Worm (Caenorhabditis elegans): Measurements from ENCODE around the gene T08D2.6.
"Not testable (repeated sequence)": the region's sequence is repeated elsewhere in the genome, so short reads cannot be mapped to it uniquely, and the experiment has no call there.

The T08D2.6 gene

DNA sequence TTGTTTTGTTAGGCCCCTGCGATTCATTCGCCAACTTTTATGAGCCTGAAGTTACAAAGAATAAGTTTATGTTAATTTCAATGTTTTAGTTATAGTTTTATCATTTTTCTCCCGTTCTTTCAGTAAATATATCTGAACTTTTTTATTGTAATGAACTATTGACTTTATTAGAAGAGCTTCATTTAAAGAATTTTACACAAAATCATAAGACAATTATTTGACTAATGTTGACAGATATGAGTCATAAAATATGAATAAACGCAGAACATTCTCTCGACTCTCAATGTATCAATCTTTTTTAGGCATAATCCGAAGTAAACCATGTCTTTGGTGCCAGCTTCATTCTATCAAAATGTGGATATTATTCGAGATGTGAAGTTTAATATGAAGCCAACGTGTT lies 4.9 kb downstream of the T08D2.6 start, which contains the start of the genes T08D2.5 and T08D2.4:
Gene T08D2.5, plus strand, starts transcription at position 301 of the 400 bp plus-strand sequence.
Gene T08D2.4, plus strand, starts transcription at position 322 of the 400 bp plus-strand sequence.
- no peak for TF ChIP-seq Y105C5A.15 (GFP tag; IDR thresholded peaks at IDR 0.05)
- TF ChIP-seq nhr-6 (tag; optimal IDR thresholded peaks at IDR 0.05) = no peak
- TF ChIP-seq zfp-2 (tag; optimal IDR thresholded peaks at IDR 0.05) = no peak
- TF ChIP-seq nhr-10 (tag; optimal IDR thresholded peaks at IDR 0.05) = no peak
- no peak for TF ChIP-seq egl-43 (GFP tag; IDR thresholded peaks at IDR 0.05)
- no peak for TF ChIP-seq cey-2 (tag; optimal IDR thresholded peaks at IDR 0.05; ENCODE audit: borderline replicate concordance, insufficient read depth)
- no peak for TF ChIP-seq skn-1 (tag; optimal IDR thresholded peaks at IDR 0.05)
- TF ChIP-seq rbr-2 (tag; optimal IDR thresholded peaks at IDR 0.05) = no peak
- TF ChIP-seq spr-1 (tag; optimal IDR thresholded peaks at IDR 0.05) = no peak
- TF ChIP-seq php-3 (GFP tag; IDR thresholded peaks at IDR 0.05) = no peak
- no peak for TF ChIP-seq nhr-41 (GFP tag; IDR thresholded peaks at IDR 0.05)
- TF ChIP-seq ceh-82 (tag; optimal IDR thresholded peaks at IDR 0.05) = no peak
- TF ChIP-seq F10B5.3 (tag; optimal IDR thresholded peaks at IDR 0.05) = no peak
- TF ChIP-seq pqm-1 (tag; optimal IDR thresholded peaks at IDR 0.05) = no peak
- no peak for TF ChIP-seq ctbp-1 (GFP tag; IDR thresholded peaks at IDR 0.05)
- no peak for TF ChIP-seq Y5F2A.4 (GFP tag; optimal IDR thresholded peaks at IDR 0.05)

DNA sequence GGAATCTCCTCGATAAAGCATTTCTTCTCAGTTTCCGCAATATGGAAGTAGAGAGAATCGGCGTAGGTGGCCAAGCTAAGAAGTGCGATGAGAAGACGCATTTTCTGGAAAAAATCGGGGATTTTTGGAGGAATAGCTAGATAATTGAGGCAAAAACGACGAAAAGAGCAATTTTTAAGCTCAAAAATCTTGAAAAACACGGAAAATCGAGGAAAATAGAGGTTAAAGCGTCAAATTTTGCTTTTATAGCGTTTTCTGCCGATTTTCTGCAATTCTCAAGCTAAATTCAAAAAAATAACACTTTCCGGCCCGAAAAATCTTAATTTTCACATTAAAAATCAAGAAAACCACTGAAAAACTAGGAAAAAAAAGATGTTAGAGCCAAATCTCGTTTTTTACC lies 18.9 kb downstream of the T08D2.6 start, which contains the start of gene tmed-12:
Gene tmed-12, minus strand, starts transcription at position 101 of the 400 bp plus-strand sequence.
- TF ChIP-seq unc-62 (GFP tag; optimal IDR thresholded peaks at IDR 0.05 in 1 of 2) = peak in 1 of 2 experiments; percentile 27
- not testable (repeated sequence) for TF ChIP-seq unc-62 (tag; optimal IDR thresholded peaks at IDR 0.05)

DNA sequence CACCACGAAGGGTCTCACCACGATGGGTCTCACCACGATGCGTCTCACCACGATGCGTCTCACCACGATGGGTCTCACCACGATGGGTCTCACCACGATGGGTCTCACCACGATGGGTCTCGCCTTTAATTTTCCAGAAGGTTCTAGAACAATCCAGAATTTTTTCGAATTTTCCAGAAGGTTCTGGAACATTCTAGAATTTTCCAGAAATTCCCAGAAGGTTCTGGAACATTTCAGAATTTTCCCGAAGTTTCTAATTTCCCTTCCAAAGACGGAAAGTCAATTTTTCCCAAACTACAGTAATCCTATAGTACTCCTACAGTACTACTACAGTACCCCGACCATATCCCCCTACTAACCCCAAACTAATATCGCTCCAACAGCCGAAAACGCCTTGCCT lies 20.4 kb downstream of the T08D2.6 start:
- 0 out of 2 replicates have a peak, but pooled peaks have one; percentile 18 for TF ChIP-seq dmd-9 (GFP tag; IDR thresholded peaks at IDR 0.05)

DNA sequence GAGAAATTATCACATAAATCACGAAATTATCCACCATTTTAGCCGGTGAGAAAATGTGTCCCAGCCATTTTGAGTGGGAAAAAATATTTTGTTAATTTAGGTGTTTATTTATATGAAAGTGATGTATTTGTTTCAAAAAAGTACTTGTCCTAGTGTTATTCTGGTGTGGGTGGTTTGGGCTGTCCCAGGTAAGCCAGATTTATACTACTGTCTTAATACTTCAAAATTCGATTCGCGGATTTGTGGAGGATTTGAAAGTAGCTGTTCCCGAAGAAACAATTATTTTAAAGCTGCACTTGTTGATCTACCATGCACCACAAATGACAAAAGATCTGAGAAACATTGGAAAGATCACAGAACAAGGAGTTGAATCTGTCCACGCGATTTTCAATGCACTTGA lies 34.1 kb downstream of the T08D2.6 start, which contains the start of gene Y73B3A.11:
Gene Y73B3A.11, plus strand, starts transcription at position 301 of the 400 bp plus-strand sequence.
- TF ChIP-seq unc-62 (GFP tag; optimal IDR thresholded peaks at IDR 0.05 in 1 of 2) (peak in 1 of 2 experiments; percentile 47), unc-62 (tag; optimal IDR thresholded peaks at IDR 0.05) (no peak), aly-2 (tag; optimal IDR thresholded peaks at IDR 0.05) (no peak)

DNA sequence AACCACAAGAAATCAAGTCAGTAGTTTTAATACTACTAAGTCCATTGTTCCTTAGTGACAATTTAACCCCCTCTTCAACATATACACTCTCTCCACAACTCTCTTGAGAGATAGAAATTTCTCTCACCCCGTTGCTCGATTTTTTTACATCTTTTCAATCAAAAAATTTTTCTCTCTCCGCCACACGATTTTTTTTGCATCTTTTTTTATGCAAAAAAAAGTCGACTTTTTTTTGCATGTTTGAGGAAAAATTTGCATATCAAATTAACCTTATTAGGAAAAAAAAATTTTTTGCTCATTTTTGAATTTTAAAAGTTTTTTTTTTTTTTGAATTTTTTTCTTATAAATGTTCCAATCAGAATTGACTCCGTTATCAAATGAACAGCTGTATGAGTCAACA lies 35.1 kb downstream of the T08D2.6 start:
- TF ChIP-seq unc-62 (GFP tag; optimal IDR thresholded peaks at IDR 0.05 in 1 of 2) (peak in 1 of 2 experiments; percentile 90), unc-62 (tag; optimal IDR thresholded peaks at IDR 0.05) (no peak), vab-7 (GFP tag; IDR thresholded peaks at IDR 0.05) (no peak), ztf-11 (tag; optimal IDR thresholded peaks at IDR 0.05) (no peak), lin-29 (GFP tag; IDR thresholded peaks at IDR 0.05) (0 out of 2 replicates have a peak, but pooled peaks have one; percentile 52), Y75B8A.6 (GFP tag; IDR thresholded peaks at IDR 0.05) (no peak)

DNA sequence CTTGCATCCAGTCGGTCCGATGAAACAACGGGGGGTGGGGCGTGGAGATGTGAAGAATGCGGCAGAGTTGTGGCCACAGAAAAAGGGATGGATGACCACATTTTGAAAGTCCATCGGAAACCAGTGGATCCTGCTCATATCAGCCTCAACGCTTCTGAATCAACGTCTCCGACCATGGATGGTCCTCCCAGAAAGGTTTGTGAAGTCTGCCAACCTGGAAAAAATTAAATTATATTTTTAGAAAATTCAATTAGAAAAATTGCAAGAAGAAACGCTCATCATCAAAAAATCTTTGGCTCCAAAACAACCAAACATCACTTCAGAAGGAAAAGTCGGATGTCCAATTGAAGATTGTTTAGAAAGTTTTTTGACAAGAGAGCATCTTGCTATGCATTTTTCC lies 40.8 kb downstream of the T08D2.6 start, which contains the start of gene Y73B3A.8:
Gene Y73B3A.8, minus strand, starts transcription at position 101 of the 400 bp plus-strand sequence.
- no peak for TF ChIP-seq nhr-76 (tag; optimal IDR thresholded peaks at IDR 0.05)
- TF ChIP-seq aha-1 (tag) = no peak
- no peak for TF ChIP-seq php-3 (GFP tag; IDR thresholded peaks at IDR 0.05)
- no peak for TF ChIP-seq ztf-7 (tag; optimal IDR thresholded peaks at IDR 0.05)
- no peak for TF ChIP-seq daf-12 (tag; optimal IDR thresholded peaks at IDR 0.05)
- TF ChIP-seq tag-97 (GFP tag; IDR thresholded peaks at IDR 0.05) = no peak
- no peak for TF ChIP-seq dmd-9 (GFP tag; IDR thresholded peaks at IDR 0.05)
- TF ChIP-seq nhr-77 (tag; optimal IDR thresholded peaks at IDR 0.05) = no peak
